Worm (Caenorhabditis elegans) whole organism, L4 larva: Measurements from ENCODE around the gene Y53F4B.39.

ENCODE experiments used
- T26A8.4 ChIP-seq: fragments of 200-800 bp; sonication (Bioruptor generic); IDR thresholded peaks from 2 replicates; pipeline ENCODE4 v1.3.6; 2022; ENCODE audit warnings: missing genetic modification characterization, missing compliant biosample characterization
- ama-1 ChIP-seq: fragments of 150-350 bp; optimal IDR thresholded peaks from 2 replicates; lab custom pipeline; 2014; ENCODE audit warnings: inconsistent platforms, mixed read lengths
- ceh-28 ChIP-seq: fragments of 150-350 bp; optimal IDR thresholded peaks from 2 replicates; lab custom pipeline; 2014; ENCODE audit warnings: missing biosample characterization, missing genetic modification reagents, missing genetic modification characterization
- lim-7 ChIP-seq: fragments of 200-800 bp; sonication (Bioruptor generic); IDR thresholded peaks from 2 replicates; pipeline ENCODE4 v1.3.6; 2022; ENCODE audit warnings: missing genetic modification characterization, missing compliant biosample characterization
- zip-2 ChIP-seq: fragments of 150-350 bp; optimal IDR thresholded peaks from 2 replicates; lab custom pipeline; 2014; ENCODE audit warnings: missing biosample characterization, missing genetic modification characterization
- ztf-11 ChIP-seq: fragments of 150-350 bp; optimal IDR thresholded peaks from 2 replicates; lab custom pipeline; 2014; ENCODE audit warnings: missing biosample characterization, missing genetic modification characterization

DNA sequence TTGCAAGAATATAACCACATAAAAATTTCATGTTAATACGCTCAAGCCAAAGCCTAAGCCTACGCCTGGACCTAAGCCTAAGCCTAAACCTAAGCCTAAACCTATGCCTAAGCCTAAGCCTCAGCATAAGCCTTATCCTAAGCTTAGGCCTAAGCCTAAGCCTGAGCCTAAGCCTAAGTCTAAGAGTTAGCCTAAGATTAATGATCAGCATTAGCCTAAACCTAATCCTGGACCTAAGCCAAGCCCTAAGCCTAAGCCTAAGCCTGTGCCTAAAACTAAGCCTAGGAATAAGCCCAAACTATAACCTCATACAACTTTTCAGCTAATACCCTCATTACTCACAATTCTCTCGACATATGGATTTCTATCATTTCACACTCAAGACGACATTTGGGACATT lies 48.4 kb downstream of the Y53F4B.39 start:
- TF ChIP-seq lim-7 (GFP tag; lab: Robert Waterston, UW), result no peak
- no peak for TF ChIP-seq zip-2 (tag; lab: Kevin White, UChicago)
- TF ChIP-seq T26A8.4 (GFP tag; lab: Robert Waterston, UW), result no peak
- TF ChIP-seq ztf-11 (tag; lab: Kevin White, UChicago), result no peak
- TF ChIP-seq ceh-28 (tag; lab: Kevin White, UChicago), result no peak
- TF ChIP-seq ama-1, result no peak
